Fruit fly (Drosophila melanogaster) whole organism, pupa: ENCODE measurements around the gene Ada3.

Source experiments
- CG13204 ChIP-seq: fragments of 200-800 bp; sonication (Bioruptor generic); optimal IDR thresholded peaks from 2 replicates; lab custom pipeline; 2018; ENCODE audit warnings: missing biosample characterization, mild to moderate bottlenecking, missing genetic modification characterization, moderate library complexity
- CG14655 ChIP-seq: fragments of 200-800 bp; sonication (Bioruptor generic); optimal IDR thresholded peaks from 3 replicates; lab custom pipeline; 2017; ENCODE audit warnings: mild to moderate bottlenecking, missing biosample characterization, missing genetic modification reagents, missing genetic modification characterization
- CG32121 ChIP-seq: fragments of 200-800 bp; sonication (Bioruptor generic); IDR thresholded peaks from 2 replicates; pipeline ENCODE4 v1.3.6; 2022; ENCODE audit warnings: missing biosample characterization, missing genetic modification characterization
- CG34367 ChIP-seq: fragments of 200-800 bp; sonication (Bioruptor generic); optimal IDR thresholded peaks from 2 replicates; lab custom pipeline; 2018; ENCODE audit warnings: missing biosample characterization, mild to moderate bottlenecking, missing genetic modification characterization
- CG8301 ChIP-seq: fragments of 200-800 bp; sonication (Bioruptor generic); optimal IDR thresholded peaks from 2 replicates; lab custom pipeline; 2018; ENCODE audit warnings: missing biosample characterization, mild to moderate bottlenecking, missing genetic modification characterization
- D1 ChIP-seq: fragments of 200-800 bp; sonication (Bioruptor generic); optimal IDR thresholded peaks from 2 replicates; lab custom pipeline; 2018; ENCODE audit warnings: missing biosample characterization, mild to moderate bottlenecking, missing genetic modification characterization, moderate library complexity
- EcR ChIP-seq: fragments of 200-800 bp; sonication (Bioruptor generic); optimal IDR thresholded peaks from 3 replicates; lab custom pipeline; 2019; ENCODE audit warnings: missing biosample characterization, missing genetic modification characterization, mild to moderate bottlenecking, moderate library complexity, missing genetic modification reagents
- Ets98B ChIP-seq: fragments of 200-800 bp; sonication (Bioruptor generic); IDR thresholded peaks from 2 replicates; pipeline ENCODE4 v1.3.6; 2022; ENCODE audit warnings: missing biosample characterization, missing genetic modification characterization
- Pif1B ChIP-seq: fragments of 200-800 bp; sonication (Bioruptor generic); optimal IDR thresholded peaks from 3 replicates; lab custom pipeline; 2016; ENCODE audit warnings: missing biosample characterization, missing genetic modification characterization
- Snoo ChIP-seq: fragments of 200-800 bp; sonication (Bioruptor generic); optimal IDR thresholded peaks from 3 replicates; lab custom pipeline; 2017; ENCODE audit warnings: missing biosample characterization, mild to moderate bottlenecking, missing genetic modification characterization, inconsistent platforms
- fd96Ca ChIP-seq: fragments of 200-800 bp; sonication (Bioruptor generic); IDR thresholded peaks from 3 replicates; pipeline ENCODE4 v1.3.6; 2022; ENCODE audit warnings: missing biosample characterization, missing genetic modification characterization
- gl ChIP-seq: fragments of 200-800 bp; sonication (Bioruptor generic); optimal IDR thresholded peaks from 2 replicates; lab custom pipeline; 2018; ENCODE audit warnings: missing biosample characterization, mild to moderate bottlenecking, missing genetic modification characterization
- rn ChIP-seq: fragments of 200-800 bp; sonication (Bioruptor generic); IDR thresholded peaks from 2 replicates; pipeline ENCODE4 v1.3.6; 2022; ENCODE audit warnings: missing biosample characterization, missing genetic modification characterization

DNA sequence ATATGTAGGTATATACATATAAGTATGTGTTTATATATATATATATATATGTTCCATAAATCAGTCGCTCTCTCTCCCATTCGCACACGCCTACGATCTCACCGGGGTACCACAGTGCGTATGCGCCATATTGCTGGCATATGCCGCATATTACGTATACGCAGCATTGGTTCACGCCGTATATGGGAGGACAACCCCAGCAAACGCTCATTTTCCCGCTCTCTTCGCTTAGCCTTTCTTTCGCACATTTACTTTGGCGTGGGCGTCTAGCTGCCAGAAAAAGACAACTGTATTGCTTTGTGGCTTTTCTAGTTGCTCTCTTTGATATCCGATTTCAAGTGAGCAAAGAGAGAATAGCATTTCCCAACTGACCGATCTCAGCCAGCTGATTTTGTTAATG lies 29.2 kb downstream of the Ada3 start:
- TF ChIP-seq gl (tag; lab: Kevin White, UChicago) (no peak), CG8301 (no peak), Snoo (tag; lab: Kevin White, UChicago) (no peak), CG34367 (tag; lab: Kevin White, UChicago) (no peak), EcR (no peak), D1 (tag; lab: Kevin White, UChicago) (no peak), Pif1B (GFP tag; lab: Kevin White, UChicago) (no peak), CG32121 (GFP tag; lab: Robert Waterston, UW) (no peak), CG14655 (GFP tag; lab: Kevin White, UChicago) (no peak), fd96Ca (GFP tag; lab: Robert Waterston, UW) (no peak), CG13204 (GFP tag; lab: Kevin White, UChicago) (no peak), Ets98B (no peak), rn (no peak)
